Worm (Caenorhabditis elegans): ENCODE measurements around the gene chk-1.

- TF ChIP-seq nfya-1 (tag; optimal IDR thresholded peaks at IDR 0.05) (no peak), ahr-1 (tag; optimal IDR thresholded peaks at IDR 0.05) (no peak), mec-3 (tag; optimal IDR thresholded peaks at IDR 0.05; ENCODE audit: borderline replicate concordance) (no peak), elt-2 (tag; optimal IDR thresholded peaks at IDR 0.05) (no peak), C08G9.2 (tag; optimal IDR thresholded peaks at IDR 0.05) (no peak), F13H6.1 (tag; optimal IDR thresholded peaks at IDR 0.05) (no peak), ztf-16 (tag; optimal IDR thresholded peaks at IDR 0.05) (no peak), ama-1 (optimal IDR thresholded peaks at IDR 0.05) (no peak), ets-4 (tag; optimal IDR thresholded peaks at IDR 0.05) (no peak), pha-2 (tag; optimal IDR thresholded peaks at IDR 0.05) (no peak), ttx-3 (tag; optimal IDR thresholded peaks at IDR 0.05) (no peak), sox-4 (tag; optimal IDR thresholded peaks at IDR 0.05) (no peak), ceh-18 (tag; optimal IDR thresholded peaks at IDR 0.05) (no peak)
These were observed 46.3 kb downstream of the chk-1 start for ce11 chrV:3712955-3713354.
